Fruit fly (Drosophila melanogaster) whole organism, prepupa: ENCODE measurements around the gene bin.

Experiments used
- CG4318 ChIP-seq: fragments of 200-800 bp; sonication (Bioruptor generic); optimal IDR thresholded peaks from 3 replicates; lab custom pipeline; 2017; ENCODE audit warnings: missing biosample characterization, mild to moderate bottlenecking, missing genetic modification characterization
- Eip75B ChIP-seq: fragments of 200-800 bp; sonication (Bioruptor generic); optimal IDR thresholded peaks from 3 replicates; lab custom pipeline; 2016; ENCODE audit warnings: missing biosample characterization, missing genetic modification characterization
- Hr39 ChIP-seq: fragments of 200-800 bp; sonication (Bioruptor generic); optimal IDR thresholded peaks from 2 replicates; lab custom pipeline; 2016; ENCODE audit warnings: missing biosample characterization, missing genetic modification characterization
- OdsH ChIP-seq: fragments of 200-800 bp; sonication (Bioruptor generic); optimal IDR thresholded peaks from 3 replicates; lab custom pipeline; 2016; ENCODE audit warnings: missing biosample characterization, missing genetic modification characterization
- esn ChIP-seq: fragments of 200-800 bp; sonication (Bioruptor generic); optimal IDR thresholded peaks from 2 replicates; lab custom pipeline; 2016; ENCODE audit warnings: missing biosample characterization, mild to moderate bottlenecking, missing genetic modification characterization, moderate library complexity
- lz ChIP-seq: fragments of 200-800 bp; sonication (Bioruptor generic); optimal IDR thresholded peaks from 3 replicates; lab custom pipeline; 2016; ENCODE audit warnings: missing biosample characterization, missing genetic modification characterization

DNA sequence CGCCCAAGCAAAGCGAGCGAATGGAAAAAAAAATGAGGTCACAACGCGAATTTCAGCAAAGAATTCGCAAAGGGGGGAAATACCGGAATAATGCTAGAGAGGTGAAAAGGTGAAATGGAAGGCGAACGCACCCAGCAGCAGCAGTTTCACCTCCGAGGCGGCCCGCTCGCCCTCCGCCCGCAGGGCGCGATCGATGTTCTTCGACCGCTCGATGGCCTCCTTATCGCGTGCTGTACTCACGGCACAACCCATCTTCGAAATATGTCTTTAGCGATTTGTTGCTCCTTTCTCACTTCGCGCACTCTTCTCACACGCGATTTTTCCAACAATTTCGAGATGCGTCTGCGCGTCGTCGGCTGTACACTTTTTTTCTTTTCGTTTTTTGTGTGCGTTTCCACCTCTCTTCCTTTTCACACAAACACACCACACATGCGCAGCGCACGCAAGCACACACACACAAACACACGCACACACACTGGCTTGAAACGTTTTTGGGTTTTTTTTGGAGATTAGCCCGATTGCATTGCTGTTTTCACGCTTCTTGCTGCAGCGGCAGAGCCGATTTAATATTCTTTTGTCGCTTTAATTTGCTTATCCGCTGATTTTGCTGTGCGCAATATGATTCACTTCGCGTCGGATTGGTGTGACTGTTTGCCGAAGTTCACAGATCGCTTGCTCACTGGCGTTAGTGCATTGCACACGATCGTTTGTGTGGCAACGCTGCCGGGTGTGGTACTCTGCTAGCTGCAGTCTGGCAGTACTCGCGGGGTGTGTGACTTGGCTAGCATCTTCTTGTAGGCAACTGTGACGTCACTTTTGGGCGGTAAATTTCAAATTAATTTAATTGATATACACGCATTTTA lies 10.8 kb upstream of the bin start, which contains the start of gene Galphai:
- no peak for TF ChIP-seq OdsH (GFP tag; lab: Kevin White, UChicago)
- no peak for TF ChIP-seq lz (GFP tag; lab: Kevin White, UChicago)
- peak; percentile 37 for TF ChIP-seq Eip75B (GFP tag; lab: Kevin White, UChicago)
- peak; percentile 31 for TF ChIP-seq esn (GFP tag; lab: Kevin White, UChicago)
- TF ChIP-seq Hr39 (GFP tag; lab: Kevin White, UChicago), result no peak
- TF ChIP-seq CG4318 (GFP tag; lab: Kevin White, UChicago), result no peak
